Fruit fly (Drosophila melanogaster) whole organism, embryonic: Measurements from ENCODE around the gene CG15170.

Experiments
- CG10147 ChIP-seq: fragments of 200-800 bp; sonication (Bioruptor generic); optimal IDR thresholded peaks from 2 replicates; lab custom pipeline; 2019; ENCODE audit warnings: missing biosample characterization, mild to moderate bottlenecking, missing genetic modification characterization, moderate library complexity
- CG10431 ChIP-seq: fragments of 200-800 bp; sonication (Bioruptor generic); optimal IDR thresholded peaks from 3 replicates; lab custom pipeline; 2018; ENCODE audit warnings: missing biosample characterization, mild to moderate bottlenecking, missing genetic modification characterization
- CG10543 ChIP-seq: fragments of 200-800 bp; sonication (Bioruptor generic); optimal IDR thresholded peaks from 3 replicates; lab custom pipeline; 2017; ENCODE audit warnings: missing biosample characterization, mild to moderate bottlenecking, missing genetic modification characterization, moderate library complexity
- CG12071 ChIP-seq: fragments of 200-800 bp; sonication (Bioruptor generic); optimal IDR thresholded peaks from 3 replicates; lab custom pipeline; 2018; ENCODE audit warnings: missing biosample characterization, mild to moderate bottlenecking, missing genetic modification characterization
- CG12391 ChIP-seq: fragments of 200-800 bp; sonication (Bioruptor generic); optimal IDR thresholded peaks from 3 replicates; lab custom pipeline; 2018; ENCODE audit warnings: missing biosample characterization, mild to moderate bottlenecking, missing genetic modification characterization, moderate library complexity
- CG13296 ChIP-seq: fragments of 200-800 bp; sonication (Bioruptor generic); optimal IDR thresholded peaks from 3 replicates; lab custom pipeline; 2018; ENCODE audit warnings: missing biosample characterization, mild to moderate bottlenecking, missing genetic modification characterization
- CG13775 ChIP-seq: fragments of 200-800 bp; sonication (Bioruptor generic); optimal IDR thresholded peaks from 3 replicates; lab custom pipeline; 2017; ENCODE audit warnings: missing biosample characterization, mild to moderate bottlenecking, missing genetic modification characterization
- CG14014 ChIP-seq: fragments of 200-800 bp; sonication (Bioruptor generic); IDR thresholded peaks from 2 replicates; pipeline ENCODE4 v1.3.6; 2022; ENCODE audit warnings: missing biosample characterization, missing genetic modification characterization
- CG15269 ChIP-seq: fragments of 200-800 bp; sonication (Bioruptor generic); optimal IDR thresholded peaks from 2 replicates; lab custom pipeline; 2018; ENCODE audit warnings: missing biosample characterization, mild to moderate bottlenecking, missing genetic modification characterization, moderate library complexity
- CG17186 ChIP-seq: fragments of 200-800 bp; sonication (Bioruptor generic); optimal IDR thresholded peaks from 3 replicates; lab custom pipeline; 2017; ENCODE audit warnings: missing biosample characterization, missing genetic modification reagents, missing genetic modification characterization
- CG17361 ChIP-seq: fragments of 200-800 bp; sonication (Bioruptor generic); IDR thresholded peaks from 3 replicates; pipeline ENCODE4 v1.3.6; 2022; ENCODE audit warnings: missing biosample characterization, missing genetic modification characterization
- CG18599 ChIP-seq: fragments of 200-800 bp; sonication (Bioruptor generic); optimal IDR thresholded peaks from 3 replicates; lab custom pipeline; 2017; ENCODE audit warnings: missing biosample characterization, missing genetic modification characterization, mild to moderate bottlenecking, moderate library complexity, missing genetic modification reagents
- CG2875 ChIP-seq: fragments of 200-800 bp; sonication (Bioruptor generic); optimal IDR thresholded peaks from 2 replicates; lab custom pipeline; 2017; ENCODE audit warnings: missing biosample characterization, mild to moderate bottlenecking, missing genetic modification characterization, missing genetic modification reagents
- CG3281 ChIP-seq: fragments of 200-800 bp; sonication (Bioruptor generic); optimal IDR thresholded peaks from 3 replicates; lab custom pipeline; 2017; ENCODE audit warnings: missing biosample characterization, mild to moderate bottlenecking, missing genetic modification characterization
- CG3407 ChIP-seq: fragments of 200-800 bp; sonication (Bioruptor generic); optimal IDR thresholded peaks from 2 replicates; lab custom pipeline; 2018; ENCODE audit warnings: missing biosample characterization, mild to moderate bottlenecking, missing genetic modification characterization
- CG5180 ChIP-seq: fragments of 200-800 bp; sonication (Bioruptor generic); optimal IDR thresholded peaks from 3 replicates; lab custom pipeline; 2017; ENCODE audit warnings: missing biosample characterization, missing genetic modification characterization, mild to moderate bottlenecking, moderate library complexity, missing genetic modification reagents
- CG7372 ChIP-seq: fragments of 200-800 bp; sonication (Bioruptor generic); IDR thresholded peaks from 2 replicates; pipeline ENCODE4 v1.3.6; 2022; ENCODE audit warnings: missing biosample characterization, missing genetic modification characterization
- CG9727 ChIP-seq: fragments of 200-800 bp; sonication (Bioruptor generic); optimal IDR thresholded peaks from 3 replicates; lab custom pipeline; 2017; ENCODE audit warnings: missing biosample characterization, mild to moderate bottlenecking, missing genetic modification characterization
- D ChIP-seq, 2 experiments: fragments of 200-800 bp in 1 of 2; fragments of >200 bp in 1 of 2; sonication (Bioruptor generic) in 1 of 2; optimal IDR thresholded peaks; 2 replicates in 1 of 2; 3 replicates in 1 of 2; lab custom pipeline; 2017; ENCODE audit warnings: mild to moderate bottlenecking in 1 of 2, missing biosample characterization in 1 of 2, missing genetic modification characterization in 1 of 2, missing genetic modification reagents in 1 of 2
- Doc2 ChIP-seq: fragments of 200-800 bp; sonication (Bioruptor generic); IDR thresholded peaks from 2 replicates; pipeline ENCODE4 v1.3.6; 2022; ENCODE audit warnings: missing biosample characterization, missing genetic modification characterization
- Ets65A ChIP-seq: fragments of 200-800 bp; sonication (Bioruptor generic); peaks from one replicate; lab custom pipeline; 2016; ENCODE audit warnings: missing biosample characterization, missing genetic modification characterization
- HLH3B ChIP-seq: fragments of 200-800 bp; sonication (Bioruptor generic); IDR thresholded peaks from 2 replicates; pipeline ENCODE4 v1.3.6; 2022; ENCODE audit warnings: missing biosample characterization, missing genetic modification characterization
- HmgZ ChIP-seq: fragments of 200-800 bp; sonication (Bioruptor generic); optimal IDR thresholded peaks from 2 replicates; lab custom pipeline; 2018; ENCODE audit warnings: missing biosample characterization, mild to moderate bottlenecking, missing genetic modification characterization
- Hmr ChIP-seq: fragments of 200-800 bp; sonication (Bioruptor generic); optimal IDR thresholded peaks from 3 replicates; lab custom pipeline; 2017; ENCODE audit warnings: mild to moderate bottlenecking, missing biosample characterization, missing genetic modification reagents, missing genetic modification characterization
- NK7.1 ChIP-seq: fragments of 200-800 bp; sonication (Bioruptor generic); optimal IDR thresholded peaks from 3 replicates; lab custom pipeline; 2016; ENCODE audit warnings: missing biosample characterization, missing genetic modification characterization
- Nf-YA ChIP-seq: fragments of 200-800 bp; sonication (Bioruptor generic); IDR thresholded peaks from 2 replicates; pipeline ENCODE4 v1.3.6; 2022; ENCODE audit warnings: missing biosample characterization, missing genetic modification characterization
- YL-1 ChIP-seq: fragments of 200-800 bp; sonication (Bioruptor generic); optimal IDR thresholded peaks from 3 replicates; lab custom pipeline; 2017; ENCODE audit warnings: missing biosample characterization, mild to moderate bottlenecking, missing genetic modification characterization
- abd-A ChIP-seq: fragments of 200-800 bp; sonication (Bioruptor generic); optimal IDR thresholded peaks from 3 replicates; lab custom pipeline; 2019; ENCODE audit warnings: missing biosample characterization, mild to moderate bottlenecking, missing genetic modification characterization, moderate library complexity
- al ChIP-seq: fragments of 200-800 bp; sonication (Bioruptor generic); IDR thresholded peaks from 2 replicates; pipeline ENCODE4 v1.3.6; 2022; ENCODE audit warnings: missing biosample characterization, missing genetic modification characterization
- amos ChIP-seq: fragments of 200-800 bp; sonication (Bioruptor generic); IDR thresholded peaks from 2 replicates; pipeline ENCODE4 v1.3.6; 2022; ENCODE audit warnings: missing biosample characterization, missing genetic modification characterization; ENCODE audit not compliant: partially characterized antibody
- chif ChIP-seq, 2 experiments: fragments of 200-800 bp; sonication (Bioruptor generic); optimal IDR thresholded peaks; 3 replicates each; lab custom pipeline; 2016; ENCODE audit warnings: missing biosample characterization in 2 of 2, missing genetic modification characterization in 2 of 2
- disco-r ChIP-seq: fragments of 200-800 bp; sonication (Bioruptor generic); optimal IDR thresholded peaks from 2 replicates; lab custom pipeline; 2016; ENCODE audit warnings: missing biosample characterization, missing genetic modification characterization
- dmrt99B ChIP-seq: fragments of 200-800 bp; sonication (Bioruptor generic); optimal IDR thresholded peaks from 2 replicates; lab custom pipeline; 2018; ENCODE audit warnings: missing biosample characterization, mild to moderate bottlenecking, missing genetic modification characterization, moderate library complexity
- dpn ChIP-seq, 2 experiments: fragments of 200-800 bp; sonication (Bioruptor generic); optimal IDR thresholded peaks; 3 replicates each; lab custom pipeline; 2016; ENCODE audit warnings: missing biosample characterization in 2 of 2, missing genetic modification characterization in 2 of 2
- esg ChIP-seq: fragments of 200-800 bp; sonication (Bioruptor generic); conservative IDR thresholded peaks from 2 replicates; pipeline ENCODE4 v1.3.6; 2022; ENCODE audit warnings: missing biosample characterization, missing genetic modification characterization
- exex ChIP-seq: fragments of 200-800 bp; sonication (Bioruptor generic); optimal IDR thresholded peaks from 4 replicates; lab custom pipeline; 2018; ENCODE audit warnings: missing biosample characterization, mild to moderate bottlenecking, missing genetic modification characterization, moderate library complexity
- eyg ChIP-seq: fragments of 200-800 bp; sonication (Bioruptor generic); optimal IDR thresholded peaks from 3 replicates; lab custom pipeline; 2016; ENCODE audit warnings: missing biosample characterization, missing genetic modification characterization
- gce ChIP-seq: fragments of 200-800 bp; sonication (Bioruptor generic); IDR thresholded peaks from 3 replicates; pipeline ENCODE4 v1.3.6; 2022; ENCODE audit warnings: missing biosample characterization, missing genetic modification characterization
- hbn ChIP-seq: fragments of 200-800 bp; sonication (Bioruptor generic); IDR thresholded peaks from 2 replicates; pipeline ENCODE4 v1.3.6; 2022; ENCODE audit warnings: missing biosample characterization, missing genetic modification characterization; ENCODE audit not compliant: partially characterized antibody
- kah ChIP-seq: fragments of 200-800 bp; sonication (Bioruptor generic); optimal IDR thresholded peaks from 2 replicates; lab custom pipeline; 2018; ENCODE audit warnings: missing biosample characterization, mild to moderate bottlenecking, missing genetic modification characterization
- ken ChIP-seq: fragments of 200-800 bp; sonication (Bioruptor generic); IDR thresholded peaks from 3 replicates; pipeline ENCODE4 v1.3.6; 2022; ENCODE audit warnings: missing biosample characterization, missing genetic modification characterization
- lilli ChIP-seq: fragments of 200-800 bp; sonication (Bioruptor generic); optimal IDR thresholded peaks from 3 replicates; lab custom pipeline; 2016; ENCODE audit warnings: missing biosample characterization, missing genetic modification characterization
- mam ChIP-seq: fragments of 200-800 bp; sonication (Bioruptor generic); optimal IDR thresholded peaks from 3 replicates; lab custom pipeline; 2016; ENCODE audit warnings: missing biosample characterization, missing genetic modification characterization
- pnt ChIP-seq: fragments of 200-800 bp; sonication (Bioruptor generic); optimal IDR thresholded peaks from 3 replicates; lab custom pipeline; 2016; ENCODE audit warnings: missing biosample characterization, missing genetic modification characterization
- pum ChIP-seq: fragments of 200-800 bp; sonication (Bioruptor generic); optimal IDR thresholded peaks from 2 replicates; lab custom pipeline; 2016; ENCODE audit warnings: missing biosample characterization, missing genetic modification characterization
- sna ChIP-seq: fragments of 200-800 bp; sonication (Bioruptor generic); IDR thresholded peaks from 2 replicates; pipeline ENCODE4 v1.3.6; 2022; ENCODE audit warnings: missing biosample characterization, missing genetic modification characterization; ENCODE audit not compliant: partially characterized antibody
- tap ChIP-seq: fragments of 200-800 bp; optimal IDR thresholded peaks from 3 replicates; lab custom pipeline; 2019; ENCODE audit warnings: missing biosample characterization, mild to moderate bottlenecking, missing genetic modification characterization, moderate library complexity
- toy ChIP-seq: fragments of 200-800 bp; sonication (Bioruptor generic); IDR thresholded peaks from 2 replicates; pipeline ENCODE4 v1.3.6; 2022; ENCODE audit warnings: missing biosample characterization, missing genetic modification characterization

CG15170 gene

dm6 chr2L:19026491-19027197 is 36.6 kb upstream of the CG15170 start (continued):
- TF ChIP-seq CG18599 (peak; percentile 92), esg (GFP tag; lab: Robert Waterston, UW) (0 out of 2 replicates have a peak, but pooled peaks have one; percentile 17), toy (no peak), CG17361 (GFP tag; lab: Robert Waterston, UW) (peak; percentile 53; the same call in 2 of the 3 replicates), CG13775 (GFP tag; lab: Kevin White, UChicago) (peak; percentile 30), pum (no peak), CG12391 (tag; lab: Kevin White, UChicago) (peak; percentile 66), gce (GFP tag; lab: Robert Waterston, UW) (no peak), eyg (peak; percentile 11), Ets65A (GFP tag; lab: Kevin White, UChicago) (peak; percentile 81), amos (no peak), CG2875 (GFP tag; lab: Kevin White, UChicago) (peak; percentile 8), CG10543 (GFP tag; lab: Kevin White, UChicago) (peak; percentile 64), CG7372 (GFP tag; lab: Robert Waterston, UW) (peak; percentile 81), lilli (GFP tag; lab: Kevin White, UChicago) (peak; percentile 54), disco-r (GFP tag; lab: Kevin White, UChicago) (no peak), CG5180 (GFP tag; lab: Kevin White, UChicago) (peak; percentile 56), chif (GFP tag; optimal IDR thresholded peaks at IDR 0.05; lab: Kevin White, UChicago) (no peak), HmgZ (tag; lab: Kevin White, UChicago) (peak; percentile 51), mam (GFP tag; lab: Kevin White, UChicago) (peak; percentile 50), al (GFP tag; lab: Robert Waterston, UW) (peak; percentile 18; the same call in 1 of the 2 replicates), ken (0 out of 3 replicates have a peak, but pooled peaks have one; percentile 16), Doc2 (no peak), tap (tag; lab: Kevin White, UChicago) (peak; percentile 41), exex (tag; lab: Kevin White, UChicago) (peak; percentile 33), abd-A (tag; lab: Kevin White, UChicago) (no peak), Hmr (GFP tag; lab: Kevin White, UChicago) (peak; percentile 85), dmrt99B (peak; percentile 81), sna (GFP tag; lab: Robert Waterston, UW) (no peak), CG10147 (peak; percentile 76), dpn (GFP tag; optimal IDR thresholded peaks at IDR 0.05; lab: Kevin White, UChicago) (peak; percentile 23 to 26), CG9727 (GFP tag; lab: Kevin White, UChicago) (peak; percentile 58), CG15269 (tag; lab: Kevin White, UChicago) (peak; percentile 65), CG3281 (GFP tag; lab: Kevin White, UChicago) (peak; percentile 75), CG13296 (GFP tag; lab: Kevin White, UChicago) (peak; percentile 77), HLH3B (GFP tag; lab: Robert Waterston, UW) (peak; percentile 48; the same call in 1 of the 2 replicates), CG12071 (GFP tag; lab: Kevin White, UChicago) (peak; percentile 25), pnt (GFP tag; lab: Kevin White, UChicago) (no peak), CG14014 (GFP tag; lab: Robert Waterston, UW) (peak; percentile 59), NK7.1 (GFP tag; lab: Kevin White, UChicago) (no peak), Nf-YA (GFP tag; lab: Robert Waterston, UW) (no peak), kah (GFP tag; lab: Kevin White, UChicago) (peak; percentile 28), YL-1 (no peak), CG3407 (GFP tag; lab: Kevin White, UChicago) (no peak), D (optimal IDR thresholded peaks at IDR 0.05; lab: Kevin White, UChicago) (no peak), D (GFP tag; optimal IDR thresholded peaks at IDR 0.05; lab: Kevin White, UChicago) (no peak), hbn (GFP tag; lab: Robert Waterston, UW) (no peak), CG10431 (no peak), CG17186 (GFP tag; lab: Kevin White, UChicago) (no peak)
